Fruit fly (Drosophila melanogaster): Measurements from ENCODE around the gene CG15741.

CG15741 gene

DNA sequence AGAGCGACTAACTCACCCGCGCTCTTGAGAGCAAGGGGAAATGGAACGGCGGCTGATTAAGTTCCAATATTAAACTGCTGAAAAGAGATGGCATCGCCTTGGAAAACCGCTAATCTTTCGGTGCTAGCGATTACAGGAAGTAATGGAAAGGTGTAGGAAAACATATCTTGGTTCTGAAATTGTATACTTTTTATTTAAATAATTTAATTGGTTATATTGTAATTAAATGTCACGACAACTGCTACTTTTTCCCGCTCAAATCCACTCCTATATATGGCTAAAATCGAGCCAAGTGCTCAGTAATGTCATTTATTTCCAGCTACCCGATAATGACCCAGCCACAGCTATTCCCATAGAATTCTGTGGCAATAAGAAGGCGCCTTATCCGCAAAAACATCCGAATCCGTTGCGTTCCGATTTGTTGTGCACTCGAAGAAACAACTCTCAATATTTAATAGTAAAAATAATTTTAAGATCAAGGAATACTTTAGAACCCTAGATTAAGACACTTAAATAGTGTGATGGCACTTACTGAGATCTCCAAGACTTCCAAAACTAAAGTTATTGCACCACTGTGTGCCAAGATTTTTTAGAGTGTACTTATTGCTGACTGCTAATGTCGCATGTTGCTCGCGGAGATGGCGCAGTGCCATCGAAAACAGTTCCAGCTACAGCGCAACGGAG lies 49.5 kb downstream of the CG15741 start (continued):
- TF ChIP-seq Hr38 (GFP tag; optimal IDR thresholded peaks at IDR 0.05), result no peak
- peak; percentile 94 for TF ChIP-seq CG32006 (GFP tag; optimal IDR thresholded peaks at IDR 0.05)
- TF ChIP-seq CG7368 (GFP tag; optimal IDR thresholded peaks at IDR 0.05), result peak; percentile 75
- peak; percentile 71 for TF ChIP-seq Sox15 (GFP tag; optimal IDR thresholded peaks at IDR 0.05)
- peak; percentile 88 for TF ChIP-seq acj6 (GFP tag; optimal IDR thresholded peaks at IDR 0.05)
- peak; percentile 77 for TF ChIP-seq Lpt (GFP tag; optimal IDR thresholded peaks at IDR 0.05)
- peak; percentile 93 for TF ChIP-seq eg (GFP tag; IDR thresholded peaks at IDR 0.05)
- TF ChIP-seq CG6276 (GFP tag; optimal IDR thresholded peaks at IDR 0.05), result peak; percentile 86
- peak; percentile 96 for TF ChIP-seq svp (GFP tag)
- peak; percentile 49 for TF ChIP-seq Blimp-1 (GFP tag; optimal IDR thresholded peaks at IDR 0.05)
- peak; percentile 85 for TF ChIP-seq Smox (GFP tag; optimal IDR thresholded peaks at IDR 0.05)
- peak; percentile 83 for TF ChIP-seq CG6792 (GFP tag; optimal IDR thresholded peaks at IDR 0.05)
- TF ChIP-seq lz (GFP tag; optimal IDR thresholded peaks at IDR 0.05), result peak; percentile 84
- TF ChIP-seq pdm3 (GFP tag; optimal IDR thresholded peaks at IDR 0.05), result peak; percentile 90
- TF ChIP-seq CG6854 (GFP tag; optimal IDR thresholded peaks at IDR 0.05), result peak; percentile 59
- TF ChIP-seq net (GFP tag; optimal IDR thresholded peaks at IDR 0.05), result peak; percentile 82
- peak; percentile 66 for TF ChIP-seq CG11902 (GFP tag; optimal IDR thresholded peaks at IDR 0.05)
- TF ChIP-seq cyc (GFP tag; optimal IDR thresholded peaks at IDR 0.05), result peak; percentile 83
- TF ChIP-seq ss (GFP tag; optimal IDR thresholded peaks at IDR 0.05), result peak; percentile 67 to 86
- TF ChIP-seq spab (GFP tag; optimal IDR thresholded peaks at IDR 0.05), result peak; percentile 81
- peak; percentile 76 for TF ChIP-seq CG11762 (GFP tag; optimal IDR thresholded peaks at IDR 0.05; ENCODE audit: insufficient read depth)
- peak; percentile 52 for TF ChIP-seq CG9139 (GFP tag; optimal IDR thresholded peaks at IDR 0.05)
- TF ChIP-seq OdsH (GFP tag; optimal IDR thresholded peaks at IDR 0.05), result peak; percentile 89
- TF ChIP-seq CG31627 (GFP tag; optimal IDR thresholded peaks at IDR 0.05), result peak; percentile 85
- TF ChIP-seq Met (GFP tag; optimal IDR thresholded peaks at IDR 0.05), result peak; percentile 86
- TF ChIP-seq CG16779 (tag; optimal IDR thresholded peaks at IDR 0.05), result peak; percentile 77
- TF ChIP-seq fkh (GFP tag; optimal IDR thresholded peaks at IDR 0.05), result no peak
- TF ChIP-seq Ets21C (GFP tag; optimal IDR thresholded peaks at IDR 0.05), result peak; percentile 70
- TF ChIP-seq CG3919 (GFP tag; optimal IDR thresholded peaks at IDR 0.05), result peak; percentile 86
- TF ChIP-seq CG34406 (GFP tag; optimal IDR thresholded peaks at IDR 0.05), result peak; percentile 78
- TF ChIP-seq fd85E (GFP tag; optimal IDR thresholded peaks at IDR 0.05), result peak; percentile 55
- peak; percentile 93 for TF ChIP-seq CG6163 (GFP tag; IDR thresholded peaks at IDR 0.05)
- peak; percentile 89 for TF ChIP-seq CG15336 (GFP tag; IDR thresholded peaks at IDR 0.05)
- TF ChIP-seq dsx (GFP tag; optimal IDR thresholded peaks at IDR 0.05; ENCODE audit: poor library complexity, severe bottlenecking), result peak; percentile 85
- TF ChIP-seq CG11294 (GFP tag; IDR thresholded peaks at IDR 0.05), result peak; percentile 65
- peak; percentile 96 for TF ChIP-seq Eip78C (GFP tag)
- peak; percentile 76 for TF ChIP-seq CG6808 (GFP tag; optimal IDR thresholded peaks at IDR 0.05)

All from whole organism, prepupa.